Fruit fly (Drosophila melanogaster) whole organism, embryonic: ENCODE measurements around the gene SPH93.

Experiments used
- Atf6 ChIP-seq: fragments of 200-800 bp; sonication (Bioruptor generic); IDR thresholded peaks from 2 replicates; pipeline ENCODE4 v1.3.6; 2022; ENCODE audit warnings: missing biosample characterization, missing genetic modification characterization
- Awh ChIP-seq: fragments of 200-800 bp; sonication (Bioruptor generic); IDR thresholded peaks from 2 replicates; pipeline ENCODE4, ENCODE4 v1.3.6; 2022; ENCODE audit warnings: missing biosample characterization, missing genetic modification characterization
- Blimp-1 ChIP-seq: fragments of 200-800 bp; sonication (Bioruptor generic); optimal IDR thresholded peaks from 3 replicates; lab custom pipeline; 2018; ENCODE audit warnings: missing biosample characterization, missing genetic modification characterization, mild to moderate bottlenecking, moderate library complexity, missing genetic modification reagents
- CG10654 ChIP-seq: fragments of 200-800 bp; sonication (Bioruptor generic); optimal IDR thresholded peaks from 2 replicates; lab custom pipeline; 2016; ENCODE audit warnings: missing biosample characterization, missing genetic modification characterization
- CG12155 ChIP-seq: fragments of 200-800 bp; sonication (Bioruptor generic); optimal IDR thresholded peaks from 3 replicates; lab custom pipeline; 2016; ENCODE audit warnings: missing biosample characterization, missing genetic modification characterization
- CG15011 ChIP-seq: fragments of 200-800 bp; sonication (Bioruptor generic); optimal IDR thresholded peaks from 3 replicates; lab custom pipeline; 2018; ENCODE audit warnings: missing biosample characterization, mild to moderate bottlenecking, missing genetic modification characterization
- CG16779 ChIP-seq: fragments of 200-800 bp; sonication (Bioruptor generic); IDR thresholded peaks from 2 replicates; pipeline ENCODE4 v1.3.6; 2022; ENCODE audit warnings: missing biosample characterization, missing genetic modification characterization
- CG1832 ChIP-seq: fragments of 200-800 bp; sonication (Bioruptor generic); optimal IDR thresholded peaks from 2 replicates; lab custom pipeline; 2017; ENCODE audit warnings: missing biosample characterization, mild to moderate bottlenecking, missing genetic modification characterization, inconsistent platforms
- CG3847 ChIP-seq: fragments of 200-800 bp; sonication (Bioruptor generic); IDR thresholded peaks from 2 replicates; pipeline ENCODE4 v1.3.6; 2022; ENCODE audit warnings: missing biosample characterization, missing genetic modification characterization
- CG4404 ChIP-seq: fragments of 200-800 bp; sonication (Bioruptor generic); IDR thresholded peaks from 2 replicates; pipeline ENCODE4 v1.3.6; 2022; ENCODE audit warnings: missing biosample characterization, missing genetic modification characterization
- CG4424 ChIP-seq: fragments of 200-800 bp; sonication (Bioruptor generic); optimal IDR thresholded peaks from 3 replicates; lab custom pipeline; 2016; ENCODE audit warnings: missing biosample characterization, missing genetic modification characterization
- CG6813 ChIP-seq: fragments of 200-800 bp; sonication (Bioruptor generic); optimal IDR thresholded peaks from 2 replicates; lab custom pipeline; 2017; ENCODE audit warnings: missing biosample characterization, missing genetic modification characterization, mild to moderate bottlenecking, moderate library complexity, missing genetic modification reagents
- CG7556 ChIP-seq: fragments of 200-800 bp; sonication (Bioruptor generic); optimal IDR thresholded peaks from 2 replicates; lab custom pipeline; 2017; ENCODE audit warnings: missing biosample characterization, mild to moderate bottlenecking, missing genetic modification characterization
- CG9817 ChIP-seq: fragments of 200-800 bp; sonication (Bioruptor generic); optimal IDR thresholded peaks from 2 replicates; lab custom pipeline; 2018; ENCODE audit warnings: missing biosample characterization, mild to moderate bottlenecking, missing genetic modification characterization, moderate library complexity
- E2f1 ChIP-seq: fragments of 200-800 bp; sonication (Bioruptor generic); IDR thresholded peaks from 2 replicates; pipeline ENCODE4 v1.3.6; 2022; ENCODE audit warnings: missing biosample characterization, missing genetic modification characterization
- ERR ChIP-seq: fragments of 200-800 bp; sonication (Bioruptor generic); optimal IDR thresholded peaks from 2 replicates; lab custom pipeline; 2016; ENCODE audit warnings: missing biosample characterization, missing genetic modification characterization
- Fer3 ChIP-seq: fragments of 200-800 bp; sonication (Bioruptor generic); optimal IDR thresholded peaks from 2 replicates; lab custom pipeline; 2018; ENCODE audit warnings: missing biosample characterization, mild to moderate bottlenecking, missing genetic modification characterization, moderate library complexity
- HmgZ ChIP-seq: fragments of 200-800 bp; sonication (Bioruptor generic); optimal IDR thresholded peaks from 2 replicates; lab custom pipeline; 2018; ENCODE audit warnings: missing biosample characterization, mild to moderate bottlenecking, missing genetic modification characterization
- Hsf ChIP-seq: fragments of 200-800 bp; sonication (Bioruptor generic); optimal IDR thresholded peaks from 3 replicates; lab custom pipeline; 2016; ENCODE audit warnings: missing biosample characterization, missing genetic modification characterization
- Max ChIP-seq: fragments of 200-800 bp; sonication (Bioruptor generic); optimal IDR thresholded peaks from 2 replicates; lab custom pipeline; 2016; ENCODE audit warnings: missing biosample characterization, mild to moderate bottlenecking, missing genetic modification characterization
- Sox102F ChIP-seq: fragments of 200-800 bp; sonication (Bioruptor generic); optimal IDR thresholded peaks from 2 replicates; lab custom pipeline; 2018; ENCODE audit warnings: missing biosample characterization, mild to moderate bottlenecking, missing genetic modification characterization, moderate library complexity
- ac ChIP-seq: fragments of 200-800 bp; sonication (Bioruptor generic); optimal IDR thresholded peaks from 3 replicates; lab custom pipeline; 2017; ENCODE audit warnings: missing biosample characterization, mild to moderate bottlenecking, missing genetic modification characterization
- bab2 ChIP-seq: fragments of 200-800 bp; sonication (Bioruptor generic); optimal IDR thresholded peaks from 2 replicates; lab custom pipeline; 2016; ENCODE audit warnings: missing biosample characterization, missing genetic modification characterization
- dati ChIP-seq: fragments of 200-800 bp; sonication (Bioruptor generic); IDR thresholded peaks from 2 replicates; pipeline ENCODE4 v1.3.6; 2022; ENCODE audit warnings: missing biosample characterization, missing genetic modification characterization
- dimm ChIP-seq: fragments of 200-800 bp; sonication (Bioruptor generic); IDR thresholded peaks from 2 replicates; pipeline ENCODE4 v1.3.6; 2022; ENCODE audit warnings: missing biosample characterization, missing genetic modification characterization
- disco-r ChIP-seq: fragments of 200-800 bp; sonication (Bioruptor generic); optimal IDR thresholded peaks from 2 replicates; lab custom pipeline; 2016; ENCODE audit warnings: missing biosample characterization, missing genetic modification characterization
- dmrt99B ChIP-seq: fragments of 200-800 bp; sonication (Bioruptor generic); optimal IDR thresholded peaks from 2 replicates; lab custom pipeline; 2018; ENCODE audit warnings: missing biosample characterization, mild to moderate bottlenecking, missing genetic modification characterization, moderate library complexity
- ems ChIP-seq: fragments of 200-800 bp; sonication (Bioruptor generic); optimal IDR thresholded peaks from 3 replicates; lab custom pipeline; 2016; ENCODE audit warnings: missing biosample characterization, missing genetic modification characterization
- en ChIP-seq: fragments of 200-800 bp; sonication (Bioruptor generic); optimal IDR thresholded peaks from 2 replicates; lab custom pipeline; 2016; ENCODE audit warnings: missing biosample characterization, missing genetic modification characterization
- grau ChIP-seq: fragments of 200-800 bp; optimal IDR thresholded peaks from 3 replicates; lab custom pipeline; 2019; ENCODE audit warnings: missing biosample characterization, mild to moderate bottlenecking, missing genetic modification characterization, moderate library complexity
- grn ChIP-seq: fragments of 200-800 bp; sonication (Bioruptor generic); optimal IDR thresholded peaks from 3 replicates; lab custom pipeline; 2017; ENCODE audit warnings: missing biosample characterization, missing genetic modification characterization
- hb ChIP-seq: fragments of 200-800 bp; sonication (Bioruptor generic); IDR thresholded peaks from 3 replicates; pipeline ENCODE4 v1.3.6; 2022; ENCODE audit warnings: missing biosample characterization, missing genetic modification characterization; ENCODE audit not compliant: partially characterized antibody
- lab ChIP-seq: fragments of 200-800 bp; sonication (Bioruptor generic); optimal IDR thresholded peaks from 3 replicates; lab custom pipeline; 2017; ENCODE audit warnings: missing biosample characterization, missing genetic modification characterization, mild to moderate bottlenecking, moderate library complexity, missing genetic modification reagents
- mam ChIP-seq: fragments of 200-800 bp; sonication (Bioruptor generic); optimal IDR thresholded peaks from 3 replicates; lab custom pipeline; 2016; ENCODE audit warnings: missing biosample characterization, missing genetic modification characterization
- ranshi ChIP-seq: fragments of 200-800 bp; sonication (Bioruptor generic); IDR thresholded peaks from 2 replicates; pipeline ENCODE4 v1.3.6; 2022; ENCODE audit warnings: missing biosample characterization, missing genetic modification characterization
- sens ChIP-seq: fragments of 200-800 bp; sonication (Bioruptor generic); peaks from one replicate; lab custom pipeline; 2016; ENCODE audit warnings: missing biosample characterization, missing genetic modification characterization
- sr ChIP-seq: fragments of 200-800 bp; sonication (Bioruptor generic); IDR thresholded peaks from 3 replicates; pipeline ENCODE4 v1.3.6; 2022; ENCODE audit warnings: missing biosample characterization, missing genetic modification characterization
- stwl ChIP-seq: fragments of 200-800 bp; sonication (Bioruptor generic); optimal IDR thresholded peaks from 3 replicates; lab custom pipeline; 2018; ENCODE audit warnings: missing biosample characterization, mild to moderate bottlenecking, missing genetic modification characterization, moderate library complexity
- tna ChIP-seq: fragments of 200-800 bp; sonication (Bioruptor generic); IDR thresholded peaks from 2 replicates; pipeline ENCODE4 v1.3.6; 2022; ENCODE audit warnings: missing biosample characterization, missing genetic modification characterization; ENCODE audit not compliant: partially characterized antibody
- tx ChIP-seq: fragments of 200-800 bp; sonication (Bioruptor generic); optimal IDR thresholded peaks from 2 replicates; lab custom pipeline; 2016; ENCODE audit warnings: missing biosample characterization, missing genetic modification characterization
- zen ChIP-seq: fragments of 200-800 bp; sonication (Bioruptor generic); optimal IDR thresholded peaks from 3 replicates; lab custom pipeline; 2018; ENCODE audit warnings: missing biosample characterization, mild to moderate bottlenecking, missing genetic modification characterization, moderate library complexity
- zfh1 ChIP-seq: fragments of 200-800 bp; sonication (Bioruptor generic); IDR thresholded peaks from 3 replicates; pipeline ENCODE4 v1.3.6; 2022; ENCODE audit warnings: missing biosample characterization, missing genetic modification characterization

The SPH93 gene

DNA sequence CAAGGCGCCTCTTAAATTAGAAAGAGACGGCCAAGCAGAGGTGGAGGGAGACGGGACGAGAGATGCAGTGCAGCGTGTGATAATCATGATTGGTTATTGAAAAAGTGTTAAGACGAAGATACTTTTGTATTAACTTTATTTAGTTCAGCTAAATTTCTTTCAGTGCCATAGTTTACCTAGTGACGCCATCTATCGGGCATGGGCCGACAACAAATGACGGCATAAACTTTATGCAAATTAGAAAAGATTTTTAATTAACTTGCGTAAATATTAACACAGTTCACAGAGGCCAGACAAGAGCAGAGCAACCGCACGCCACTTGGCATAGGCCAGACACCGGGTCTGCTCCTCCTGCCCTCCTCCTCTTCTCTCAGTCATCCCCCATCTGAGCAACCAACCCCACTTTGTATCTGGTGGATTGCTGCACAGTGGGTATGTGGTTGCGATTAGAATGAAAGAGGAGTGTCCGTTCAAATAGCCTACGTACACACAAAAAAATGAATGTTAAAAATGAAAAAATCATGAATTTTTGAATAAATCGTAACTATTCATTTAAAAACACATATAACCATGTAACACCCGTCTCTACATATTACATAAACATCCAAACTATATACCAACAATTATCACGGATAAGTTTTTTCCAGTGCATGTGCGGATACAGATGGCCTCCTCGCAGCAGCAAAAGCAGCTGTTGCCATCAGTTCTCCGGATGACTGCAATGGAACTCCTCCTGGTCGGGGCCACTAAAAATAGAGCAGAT lies 10.4 kb upstream of the SPH93 start (continued):
- TF ChIP-seq sr (GFP tag; lab: Robert Waterston, UW) (no peak), CG16779 (GFP tag; lab: Robert Waterston, UW) (no peak), zen (tag; lab: Kevin White, UChicago) (no peak), ERR (peak; percentile 61), Max (peak; percentile 68), CG10654 (GFP tag; lab: Kevin White, UChicago) (peak; percentile 69), ems (peak; percentile 70), hb (GFP tag; lab: Robert Waterston, UW) (no peak), sens (GFP tag; lab: Kevin White, UChicago) (peak; percentile 98), zfh1 (GFP tag; lab: Robert Waterston, UW) (peak; percentile 82), CG12155 (peak; percentile 73), tna (GFP tag; lab: Robert Waterston, UW) (no peak), lab (peak; percentile 87), HmgZ (tag; lab: Kevin White, UChicago) (peak; percentile 73), dmrt99B (tag; lab: Kevin White, UChicago) (peak; percentile 90), Atf6 (GFP tag; lab: Robert Waterston, UW) (peak; percentile 75), ac (GFP tag; lab: Kevin White, UChicago) (peak; percentile 54), grau (tag; lab: Kevin White, UChicago) (peak; percentile 82), CG4424 (GFP tag; lab: Kevin White, UChicago) (peak; percentile 84), CG4404 (GFP tag; lab: Robert Waterston, UW) (peak; percentile 63), grn (no peak), CG6813 (GFP tag; lab: Kevin White, UChicago) (peak; percentile 76), dati (GFP tag; lab: Robert Waterston, UW) (peak; percentile 38; the same call in 1 of the 2 replicates), Blimp-1 (GFP tag; lab: Kevin White, UChicago) (peak; percentile 87), E2f1 (GFP tag; lab: Robert Waterston, UW) (peak; percentile 71), tx (GFP tag; lab: Kevin White, UChicago) (peak; percentile 78), CG15011 (GFP tag; lab: Kevin White, UChicago) (peak; percentile 41), CG7556 (GFP tag; lab: Kevin White, UChicago) (peak; percentile 85), CG3847 (GFP tag; lab: Robert Waterston, UW) (peak; percentile 52; the same call in 1 of the 2 replicates)

- TF ChIP-seq Fer3 (tag; lab: Kevin White, UChicago) = no peak
- no peak for TF ChIP-seq Hsf (GFP tag; lab: Kevin White, UChicago)
- TF ChIP-seq Sox102F (GFP tag; lab: Kevin White, UChicago) = no peak
- no peak for TF ChIP-seq Awh (GFP tag; lab: Robert Waterston, UW)
- TF ChIP-seq CG9817 = no peak
- TF ChIP-seq dimm (GFP tag; lab: Robert Waterston, UW) = no peak
- TF ChIP-seq en (GFP tag; lab: Kevin White, UChicago) = no peak
- TF ChIP-seq bab2 (GFP tag; lab: Kevin White, UChicago) = no peak
- TF ChIP-seq ranshi (GFP tag; lab: Robert Waterston, UW) = no peak
- no peak for TF ChIP-seq stwl (tag; lab: Kevin White, UChicago)
- TF ChIP-seq CG1832 (GFP tag; lab: Kevin White, UChicago) = no peak
- no peak for TF ChIP-seq mam (GFP tag; lab: Kevin White, UChicago)
- TF ChIP-seq disco-r = no peak
Observed at dm6 chr2L:17457944-17458343, 2.2 kb upstream of the SPH93 start, which contains the start of gene CG18563. Gene CG18563 (minus strand): TSS chr2L:17458044.
